Worm (Caenorhabditis elegans) whole organism, L4 larva: ENCODE results near the gene grl-18.

Experiments used
- F10B5.3 ChIP-seq: sonication (generic microtip); optimal IDR thresholded peaks from 2 replicates; lab custom pipeline; 2016; ENCODE audit warnings: mild to moderate bottlenecking, missing genetic modification characterization, missing compliant biosample characterization
- Y75B8A.6 ChIP-seq: fragments of 200-800 bp; sonication (Bioruptor generic); IDR thresholded peaks from 2 replicates; pipeline ENCODE4 v1.3.6; 2022; ENCODE audit warnings: missing genetic modification reagents, missing genetic modification characterization, missing compliant biosample characterization
- aha-1 ChIP-seq: fragments of 150-350 bp; peaks from one replicate; lab custom pipeline; 2014; ENCODE audit warnings: missing biosample characterization, missing genetic modification characterization
- daf-16 ChIP-seq, 3 experiments: sonication (generic microtip); optimal IDR thresholded peaks; 2 replicates each; lab custom pipeline; 2016 to 2017; ENCODE audit warnings: missing genetic modification characterization in 3 of 3, missing genetic modification reagents in 3 of 3, mild to moderate bottlenecking in 2 of 3, missing compliant biosample characterization in 2 of 3, missing biosample characterization in 1 of 3, moderate library complexity in 1 of 3
- dve-1 ChIP-seq: sonication (generic microtip); optimal IDR thresholded peaks from 2 replicates; lab custom pipeline; 2017; ENCODE audit warnings: antibody characterized with exemption, mild to moderate bottlenecking, missing genetic modification characterization, missing compliant biosample characterization; ENCODE audit not compliant: insufficient read depth
- fkh-10 ChIP-seq: fragments of 150-350 bp; optimal IDR thresholded peaks from 2 replicates; lab custom pipeline; 2014; ENCODE audit warnings: missing biosample characterization, missing genetic modification reagents, missing genetic modification characterization
- jun-1 ChIP-seq: fragments of 150-350 bp; optimal IDR thresholded peaks from 2 replicates; lab custom pipeline; 2014; ENCODE audit warnings: missing biosample characterization, missing genetic modification reagents, missing genetic modification characterization
- lin-13 ChIP-seq: fragments of 150-350 bp; optimal IDR thresholded peaks from 2 replicates; lab custom pipeline; 2014; ENCODE audit warnings: missing biosample characterization, missing genetic modification reagents, missing genetic modification characterization
- madf-5 ChIP-seq, 2 experiments: fragments of 200-800 bp; sonication (Bioruptor generic); IDR thresholded peaks; 2 replicates each; pipeline ENCODE4 v1.3.6; 2022; ENCODE audit warnings: missing compliant biosample characterization in 2 of 2, missing genetic modification characterization in 2 of 2
- mxl-2 ChIP-seq: fragments of 200-800 bp; sonication (Bioruptor generic); conservative IDR thresholded peaks from 2 replicates; pipeline ENCODE4 v1.3.6; 2022; ENCODE audit warnings: missing genetic modification reagents, missing genetic modification characterization, missing compliant biosample characterization
- nhr-11 ChIP-seq: fragments of 150-350 bp; optimal IDR thresholded peaks from 2 replicates; lab custom pipeline; 2014; ENCODE audit warnings: missing biosample characterization, missing genetic modification characterization
- nhr-237 ChIP-seq: sonication (generic microtip); optimal IDR thresholded peaks from 2 replicates; lab custom pipeline; 2017; ENCODE audit warnings: missing biosample characterization, missing genetic modification characterization
- snpc-1.2 ChIP-seq: fragments of 200-800 bp; sonication (Bioruptor generic); IDR thresholded peaks from 2 replicates; pipeline ENCODE4 v1.3.6; 2022; ENCODE audit warnings: missing genetic modification reagents, missing genetic modification characterization, missing compliant biosample characterization
- snpc-4 ChIP-seq: fragments of 150-350 bp; optimal IDR thresholded peaks from 2 replicates; lab custom pipeline; 2014; ENCODE audit warnings: missing biosample characterization, missing genetic modification characterization
- tra-1 ChIP-seq: fragments of 200-800 bp; sonication (Bioruptor generic); IDR thresholded peaks from 2 replicates; pipeline ENCODE4 v1.3.6; 2022; ENCODE audit warnings: missing genetic modification reagents, missing genetic modification characterization, missing compliant biosample characterization
- unc-62 ChIP-seq, 3 experiments: fragments of 150-350 bp in 1 of 3; sonication (generic microtip); optimal IDR thresholded peaks in 2 of 3; peaks in 1 of 3; 1 replicate in 1 of 3; 2 replicates in 2 of 3; lab custom pipeline; 2014 to 2017; ENCODE audit warnings: missing biosample characterization in 3 of 3, missing genetic modification characterization in 3 of 3, missing genetic modification reagents in 3 of 3, missing genotype in 1 of 3
- vab-7 ChIP-seq: fragments of 200-800 bp; sonication (Bioruptor generic); IDR thresholded peaks from 2 replicates; pipeline ENCODE4 v1.3.6; 2022; ENCODE audit warnings: missing genetic modification reagents, missing genetic modification characterization, missing compliant biosample characterization
- zfp-2 ChIP-seq: sonication (generic microtip); optimal IDR thresholded peaks from 2 replicates; lab custom pipeline; 2016; ENCODE audit warnings: mild to moderate bottlenecking, missing genetic modification characterization, missing compliant biosample characterization
- zip-11 ChIP-seq: fragments of 200-800 bp; sonication (Bioruptor generic); IDR thresholded peaks from 2 replicates; pipeline ENCODE4 v1.3.6; 2022; ENCODE audit warnings: missing genetic modification characterization, missing compliant biosample characterization

Gene grl-18

ce11 chrV:5447057-5447456 lies 41.6 kb downstream of the grl-18 start:
- TF ChIP-seq daf-16 (GFP tag; optimal IDR thresholded peaks at IDR 0.05; lab: Kevin White, UChicago) (no peak), daf-16 (tag; optimal IDR thresholded peaks at IDR 0.05; lab: Kevin White, UChicago) (no peak), aha-1 (tag; lab: Kevin White, UChicago) (peak; percentile 45), snpc-1.2 (GFP tag; lab: Robert Waterston, UW) (no peak), nhr-237 (tag; lab: Kevin White, UChicago) (no peak), snpc-4 (tag; lab: Kevin White, UChicago) (no peak), F10B5.3 (tag; lab: Kevin White, UChicago) (no peak), lin-13 (GFP tag; lab: Kevin White, UChicago) (no peak), dve-1 (tag; lab: Kevin White, UChicago) (no peak)
- TF ChIP-seq, all 104 proteins: peak for 1

- TF ChIP-seq unc-62 (GFP tag; optimal IDR thresholded peaks at IDR 0.05 in 1 of 2; lab: Kevin White, UChicago) = peak in 1 of 2 experiments; percentile 89
- no peak for TF ChIP-seq unc-62 (tag; optimal IDR thresholded peaks at IDR 0.05; lab: Kevin White, UChicago)
- no peak for TF ChIP-seq mxl-2
Observed at ce11 chrV:5445839-5446238, 42.8 kb downstream of the grl-18 start, which contains the start of gene F08F3.1. Gene F08F3.1, plus strand, starts transcription at chrV:5446139.

ce11 chrV:5444037-5444436 lies 44.6 kb downstream of the grl-18 start:
- TF ChIP-seq unc-62 (GFP tag; optimal IDR thresholded peaks at IDR 0.05 in 1 of 2; lab: Kevin White, UChicago) (peak in 1 of 2 experiments; percentile 57), unc-62 (tag; optimal IDR thresholded peaks at IDR 0.05; lab: Kevin White, UChicago) (no peak), dve-1 (tag; lab: Kevin White, UChicago) (no peak), zfp-2 (no peak), nhr-11 (tag; lab: Kevin White, UChicago) (no peak), Y75B8A.6 (GFP tag; lab: Robert Waterston, UW) (no peak), fkh-10 (GFP tag; lab: Kevin White, UChicago) (no peak), jun-1 (no peak)

ce11 chrV:5442366-5442765 lies 46.3 kb downstream of the grl-18 start:
- TF ChIP-seq vab-7 (GFP tag; lab: Robert Waterston, UW) (no peak), unc-62 (GFP tag; optimal IDR thresholded peaks at IDR 0.05 in 1 of 2; lab: Kevin White, UChicago) (peak in 1 of 2 experiments; percentile 95), unc-62 (tag; optimal IDR thresholded peaks at IDR 0.05; lab: Kevin White, UChicago) (no peak)

ce11 chrV:5439068-5439467 lies 49.6 kb downstream of the grl-18 start, which contains the start of gene snpc-1.3:
Gene snpc-1.3, minus strand, starts transcription at chrV:5439168.
- no peak for TF ChIP-seq zip-11 (GFP tag; lab: Robert Waterston, UW)
- TF ChIP-seq tra-1 (GFP tag; lab: Robert Waterston, UW) = 0 out of 2 replicates have a peak, but pooled peaks have one; percentile 63
- no peak for TF ChIP-seq madf-5 (GFP tag; IDR thresholded peaks at IDR 0.05; lab: Robert Waterston, UW)
